Worm (Caenorhabditis elegans) whole organism, late embryonic: ENCODE measurements around the gene T05H4.11.

Experiments used
- C38D4.7 ChIP-seq: fragments of 200-800 bp; sonication (Bioruptor generic); optimal IDR thresholded peaks from 2 replicates; lab custom pipeline; 2018; ENCODE audit warnings: mild to moderate bottlenecking, missing genetic modification characterization, moderate library complexity, missing compliant biosample characterization
- F13H6.1 ChIP-seq: sonication (generic microtip); optimal IDR thresholded peaks from 2 replicates; lab custom pipeline; 2016; ENCODE audit warnings: missing genetic modification characterization, missing compliant biosample characterization
- K02D7.2 ChIP-seq: sonication (generic microtip); optimal IDR thresholded peaks from 2 replicates; lab custom pipeline; 2017; ENCODE audit warnings: mild to moderate bottlenecking, missing genetic modification characterization, missing compliant biosample characterization
- K09A11.1 ChIP-seq: sonication (generic microtip); optimal IDR thresholded peaks from 2 replicates; lab custom pipeline; 2017; ENCODE audit warnings: antibody characterized with exemption, mild to moderate bottlenecking, missing genetic modification characterization, missing compliant biosample characterization; ENCODE audit not compliant: insufficient read depth
- ceh-14 ChIP-seq: sonication (generic microtip); optimal IDR thresholded peaks from 2 replicates; lab custom pipeline; 2016; ENCODE audit warnings: missing genotype, missing genetic modification characterization, missing compliant biosample characterization
- ceh-18 ChIP-seq: sonication (generic microtip); optimal IDR thresholded peaks from 2 replicates; lab custom pipeline; 2016; ENCODE audit warnings: missing genetic modification characterization, missing compliant biosample characterization
- ceh-2 ChIP-seq: sonication (generic microtip); optimal IDR thresholded peaks from 2 replicates; lab custom pipeline; 2016; ENCODE audit warnings: missing genotype, missing genetic modification characterization, missing compliant biosample characterization
- ceh-22 ChIP-seq: sonication (generic microtip); optimal IDR thresholded peaks from 2 replicates; lab custom pipeline; 2017; ENCODE audit warnings: missing biosample characterization, missing genetic modification characterization
- ceh-31 ChIP-seq: sonication (generic microtip); optimal IDR thresholded peaks from 2 replicates; lab custom pipeline; 2016; ENCODE audit warnings: missing genetic modification characterization, missing compliant biosample characterization
- ceh-34 ChIP-seq: sonication (generic microtip); optimal IDR thresholded peaks from 2 replicates; lab custom pipeline; 2016; ENCODE audit warnings: mild to moderate bottlenecking, missing genetic modification characterization, missing compliant biosample characterization
- ceh-45 ChIP-seq: fragments of 200-800 bp; sonication (Bioruptor generic); IDR thresholded peaks from 2 replicates; pipeline ENCODE4 v1.3.6; 2022; ENCODE audit warnings: missing genetic modification reagents, missing genetic modification characterization, missing compliant biosample characterization
- che-1 ChIP-seq: sonication (generic microtip); optimal IDR thresholded peaks from 2 replicates; lab custom pipeline; 2016; ENCODE audit warnings: mild to moderate bottlenecking, missing genetic modification characterization, missing compliant biosample characterization
- dmd-4 ChIP-seq: sonication (generic microtip); optimal IDR thresholded peaks from 2 replicates; lab custom pipeline; 2016; ENCODE audit warnings: borderline replicate concordance, missing genetic modification characterization, missing compliant biosample characterization
- dve-1 ChIP-seq: sonication (generic microtip); optimal IDR thresholded peaks from 2 replicates; lab custom pipeline; 2017; ENCODE audit warnings: antibody characterized with exemption, mild to moderate bottlenecking, missing genetic modification characterization, missing compliant biosample characterization
- elt-2 ChIP-seq: sonication (generic microtip); optimal IDR thresholded peaks from 2 replicates; lab custom pipeline; 2016; ENCODE audit warnings: missing genetic modification reagents, missing genetic modification characterization, missing compliant biosample characterization
- elt-4 ChIP-seq: sonication (generic microtip); optimal IDR thresholded peaks from 2 replicates; lab custom pipeline; 2016; ENCODE audit warnings: missing genetic modification characterization, missing compliant biosample characterization
- ets-4 ChIP-seq: sonication (generic microtip); optimal IDR thresholded peaks from 2 replicates; lab custom pipeline; 2016; ENCODE audit warnings: missing genetic modification characterization, missing compliant biosample characterization
- eyg-1 ChIP-seq: sonication (generic microtip); optimal IDR thresholded peaks from 2 replicates; lab custom pipeline; 2016; ENCODE audit warnings: missing genotype, missing genetic modification characterization, missing compliant biosample characterization
- fkh-10 ChIP-seq: fragments of 150-350 bp; optimal IDR thresholded peaks from 2 replicates; lab custom pipeline; 2014; ENCODE audit warnings: missing biosample characterization, missing genetic modification reagents, missing genetic modification characterization
- hlh-13 ChIP-seq: fragments of 200-800 bp; sonication (Bioruptor generic); optimal IDR thresholded peaks from 2 replicates; lab custom pipeline; 2018; ENCODE audit warnings: mild to moderate bottlenecking, missing genetic modification characterization, missing compliant biosample characterization
- hlh-6 ChIP-seq: sonication (generic microtip); optimal IDR thresholded peaks from 2 replicates; lab custom pipeline; 2016; ENCODE audit warnings: missing genotype, missing genetic modification characterization, missing compliant biosample characterization
- hlh-8 ChIP-seq: sonication (generic microtip); optimal IDR thresholded peaks from 2 replicates; lab custom pipeline; 2016; ENCODE audit warnings: missing genotype, missing genetic modification characterization, missing compliant biosample characterization
- madf-2 ChIP-seq: sonication (generic microtip); optimal IDR thresholded peaks from 2 replicates; lab custom pipeline; 2017; ENCODE audit warnings: missing genetic modification characterization, missing compliant biosample characterization
- mec-3 ChIP-seq: sonication (generic microtip); optimal IDR thresholded peaks from 2 replicates; lab custom pipeline; 2016; ENCODE audit warnings: borderline replicate concordance, missing genetic modification characterization, missing compliant biosample characterization
- nfya-1 ChIP-seq: sonication (generic microtip); optimal IDR thresholded peaks from 2 replicates; lab custom pipeline; 2017; ENCODE audit warnings: missing genetic modification characterization, mild to moderate bottlenecking, missing compliant biosample characterization, antibody characterized with exemption, moderate library complexity
- nhr-232 ChIP-seq: sonication (generic microtip); optimal IDR thresholded peaks from 2 replicates; lab custom pipeline; 2016; ENCODE audit warnings: missing genetic modification characterization, missing compliant biosample characterization
- odd-2 ChIP-seq: sonication (generic microtip); optimal IDR thresholded peaks from 2 replicates; lab custom pipeline; 2017; ENCODE audit warnings: antibody characterized with exemption, mild to moderate bottlenecking, missing genetic modification characterization, missing compliant biosample characterization
- pag-3 ChIP-seq: sonication (generic microtip); optimal IDR thresholded peaks from 2 replicates; lab custom pipeline; 2016; ENCODE audit warnings: missing compliant biosample characterization, missing genetic modification characterization, borderline replicate concordance
- pat-9 ChIP-seq: fragments of 200-800 bp; sonication (Bioruptor generic); optimal IDR thresholded peaks from 2 replicates; lab custom pipeline; 2018; ENCODE audit warnings: mild to moderate bottlenecking, missing genetic modification characterization, moderate library complexity, missing compliant biosample characterization
- pha-2 ChIP-seq: sonication (generic microtip); optimal IDR thresholded peaks from 2 replicates; lab custom pipeline; 2017; ENCODE audit warnings: mild to moderate bottlenecking, missing genetic modification characterization, missing compliant biosample characterization
- pha-4 ChIP-seq: fragments of 150-350 bp; optimal IDR thresholded peaks from 2 replicates; lab custom pipeline; 2018; ENCODE audit warnings: missing biosample characterization, missing genetic modification reagents, missing genetic modification characterization
- pqm-1 ChIP-seq: sonication (generic microtip); optimal IDR thresholded peaks from 2 replicates; lab custom pipeline; 2016; ENCODE audit warnings: missing genetic modification characterization, missing compliant biosample characterization
- pros-1 ChIP-seq: fragments of 150-350 bp; optimal IDR thresholded peaks from 2 replicates; lab custom pipeline; 2014; ENCODE audit warnings: missing biosample characterization, missing genetic modification reagents, missing genetic modification characterization
- ref-2 ChIP-seq: sonication (generic microtip); optimal IDR thresholded peaks from 2 replicates; lab custom pipeline; 2016; ENCODE audit warnings: missing genetic modification characterization, missing compliant biosample characterization
- rnt-1 ChIP-seq: sonication (generic microtip); optimal IDR thresholded peaks from 2 replicates; lab custom pipeline; 2016; ENCODE audit warnings: missing genetic modification characterization, missing compliant biosample characterization
- sdc-2 ChIP-seq: sonication (generic microtip); optimal IDR thresholded peaks from 2 replicates; lab custom pipeline; 2016; ENCODE audit warnings: missing genotype, missing genetic modification characterization, missing compliant biosample characterization
- syd-9 ChIP-seq: sonication (generic microtip); optimal IDR thresholded peaks from 2 replicates; lab custom pipeline; 2016; ENCODE audit warnings: mild to moderate bottlenecking, missing genetic modification characterization, moderate library complexity, missing compliant biosample characterization
- tbx-2 ChIP-seq: sonication (generic microtip); optimal IDR thresholded peaks from 2 replicates; lab custom pipeline; 2016; ENCODE audit warnings: missing genetic modification characterization, missing compliant biosample characterization
- tbx-7 ChIP-seq: sonication (generic microtip); optimal IDR thresholded peaks from 2 replicates; lab custom pipeline; 2016; ENCODE audit warnings: missing genotype, missing genetic modification characterization, missing compliant biosample characterization
- unc-3 ChIP-seq, 2 experiments: fragments of 200-800 bp in 1 of 2; sonication (Bioruptor generic) in 1 of 2; sonication (generic microtip) in 1 of 2; conservative IDR thresholded peaks in 1 of 2; optimal IDR thresholded peaks in 1 of 2; 2 replicates each; pipeline versions ENCODE4 v1.3.6 to Lab custom; 2016 to 2022; ENCODE audit warnings: missing compliant biosample characterization in 2 of 2, missing genetic modification characterization in 2 of 2, missing genetic modification reagents in 1 of 2
- unc-42 ChIP-seq: sonication (generic microtip); optimal IDR thresholded peaks from 2 replicates; lab custom pipeline; 2016; ENCODE audit warnings: missing genotype, missing genetic modification characterization, missing compliant biosample characterization
- unc-55 ChIP-seq: sonication (generic microtip); optimal IDR thresholded peaks from 2 replicates; lab custom pipeline; 2017; ENCODE audit warnings: missing biosample characterization, missing genetic modification reagents, missing genetic modification characterization
- zip-5 ChIP-seq: sonication (generic microtip); optimal IDR thresholded peaks from 2 replicates; lab custom pipeline; 2016; ENCODE audit warnings: missing genetic modification characterization, missing compliant biosample characterization
- ztf-16 ChIP-seq: sonication (generic microtip); optimal IDR thresholded peaks from 2 replicates; lab custom pipeline; 2017; ENCODE audit warnings: missing genetic modification characterization, missing compliant biosample characterization

T05H4.11 gene

DNA sequence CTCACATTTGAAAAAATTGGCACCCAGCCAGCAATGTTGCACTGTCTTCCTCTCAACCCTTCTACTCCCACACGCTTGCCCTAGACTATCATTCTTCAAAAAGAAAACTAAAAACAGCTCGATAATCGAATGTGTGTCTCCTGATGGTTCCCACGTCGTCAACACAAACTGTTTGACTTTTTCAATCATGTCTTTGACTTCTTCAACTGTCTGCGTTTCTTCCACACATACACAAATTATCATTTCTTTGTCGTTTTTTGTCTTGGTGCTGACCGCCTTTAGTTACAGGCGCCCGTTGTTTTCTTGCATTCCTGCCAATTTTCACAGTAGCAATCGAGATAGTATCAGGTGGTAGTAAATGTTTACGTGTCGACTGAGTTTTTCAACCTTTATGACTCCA, 36.5 kb upstream of the T05H4.11 start:
- TF ChIP-seq pag-3 (tag; lab: Kevin White, UChicago) (no peak), ztf-16 (tag; lab: Kevin White, UChicago) (no peak), F13H6.1 (tag; lab: Kevin White, UChicago) (no peak), ceh-18 (no peak), dmd-4 (tag; lab: Kevin White, UChicago) (no peak), ceh-34 (no peak)

DNA sequence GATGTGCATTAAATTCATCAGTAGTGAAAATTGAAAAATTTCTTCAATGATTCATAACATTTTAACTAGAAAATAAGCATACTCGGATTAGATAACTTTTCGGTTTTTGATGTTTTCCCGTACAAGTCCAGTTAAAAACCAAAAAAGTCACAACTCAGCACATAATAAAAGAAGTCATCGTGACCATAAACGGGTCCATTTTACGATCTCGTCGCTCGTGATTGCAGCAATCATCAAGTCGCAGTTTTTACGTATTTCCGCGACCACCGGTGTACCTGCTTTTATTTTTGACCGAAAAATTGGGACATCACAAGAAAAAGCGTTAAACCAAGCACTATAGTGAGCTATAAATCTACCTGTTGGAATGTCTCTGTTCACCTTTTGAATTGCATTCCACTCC, 35.2 kb upstream of the T05H4.11 start:
- TF ChIP-seq sdc-2 (tag; lab: Kevin White, UChicago) (no peak), pat-9 (tag; lab: Kevin White, UChicago) (no peak), ceh-2 (no peak), hlh-6 (no peak), pqm-1 (no peak), ceh-45 (no peak), nfya-1 (tag; lab: Kevin White, UChicago) (no peak), hlh-8 (no peak), unc-42 (tag; lab: Kevin White, UChicago) (no peak), nhr-232 (no peak), tbx-7 (tag; lab: Kevin White, UChicago) (no peak), pros-1 (tag; lab: Kevin White, UChicago) (no peak), pha-2 (tag; lab: Kevin White, UChicago) (no peak), zip-5 (tag; lab: Kevin White, UChicago) (no peak), dmd-4 (tag; lab: Kevin White, UChicago) (no peak), ceh-18 (no peak), fkh-10 (GFP tag; lab: Kevin White, UChicago) (no peak), hlh-13 (GFP tag; lab: Kevin White, UChicago) (no peak), elt-4 (no peak), dve-1 (tag; lab: Kevin White, UChicago) (no peak)

DNA sequence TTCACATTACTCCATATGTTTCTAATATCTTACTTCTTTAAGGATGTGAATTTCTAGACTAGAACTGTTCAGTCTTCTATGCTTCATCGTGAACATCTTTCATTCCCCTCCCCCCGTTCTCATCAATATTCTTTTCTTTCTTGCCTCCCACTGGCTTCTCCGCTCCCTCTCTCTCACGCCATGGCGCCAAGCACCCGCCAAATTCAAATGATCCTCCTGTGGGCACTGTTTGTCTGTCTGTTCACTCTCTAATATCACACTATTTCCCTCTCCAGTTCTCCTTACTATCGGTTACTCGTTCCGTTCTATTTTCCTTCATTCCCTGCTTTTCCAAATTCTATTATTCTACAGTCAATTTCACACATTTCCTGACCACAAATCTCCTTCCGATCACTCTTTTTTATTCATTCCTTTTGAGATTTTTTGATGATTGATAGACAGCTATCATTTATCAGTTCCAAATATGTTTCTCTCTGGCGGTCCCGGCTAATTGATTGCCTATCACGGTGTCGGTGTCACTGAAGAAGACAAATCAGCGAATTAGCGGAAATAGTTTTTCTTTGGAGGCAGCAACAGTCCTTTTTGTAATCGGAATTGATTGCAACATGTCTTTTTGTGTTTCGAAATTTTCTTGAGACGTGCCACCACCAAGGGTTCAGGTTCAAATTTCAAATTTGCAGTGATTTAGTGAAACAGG, 32.4 kb upstream of the T05H4.11 start:
- TF ChIP-seq nfya-1 (tag; lab: Kevin White, UChicago) (no peak), ref-2 (no peak), syd-9 (tag; lab: Kevin White, UChicago) (no peak), eyg-1 (tag; lab: Kevin White, UChicago) (no peak), ceh-14 (tag; lab: Kevin White, UChicago) (no peak), pha-4 (tag; lab: Kevin White, UChicago) (no peak), nhr-232 (no peak)

DNA sequence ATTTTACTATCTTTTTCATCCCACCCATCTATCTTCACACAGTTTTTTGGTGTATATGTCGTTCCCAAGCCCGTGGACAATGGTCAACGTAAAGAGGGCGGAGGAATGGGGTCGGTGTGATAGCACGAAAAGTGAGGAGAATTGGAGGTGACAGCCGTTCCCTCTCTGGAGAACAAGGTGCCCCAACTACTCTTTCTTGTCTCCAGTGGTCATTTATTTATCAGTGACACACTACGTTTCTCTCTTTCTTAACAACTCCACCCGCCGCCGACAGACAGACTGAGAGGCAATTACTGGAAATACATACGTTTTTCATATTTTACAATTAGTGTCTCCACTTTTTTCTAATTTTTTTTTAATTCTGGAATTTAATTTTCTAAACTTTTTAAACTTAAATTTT, 30.8 kb upstream of the T05H4.11 start:
- TF ChIP-seq elt-2 (tag; lab: Kevin White, UChicago) (peak; percentile 6), unc-55 (GFP tag; lab: Kevin White, UChicago) (peak; percentile 42), ets-4 (tag; lab: Kevin White, UChicago) (no peak), sdc-2 (tag; lab: Kevin White, UChicago) (no peak), tbx-2 (no peak), nhr-232 (no peak)

DNA sequence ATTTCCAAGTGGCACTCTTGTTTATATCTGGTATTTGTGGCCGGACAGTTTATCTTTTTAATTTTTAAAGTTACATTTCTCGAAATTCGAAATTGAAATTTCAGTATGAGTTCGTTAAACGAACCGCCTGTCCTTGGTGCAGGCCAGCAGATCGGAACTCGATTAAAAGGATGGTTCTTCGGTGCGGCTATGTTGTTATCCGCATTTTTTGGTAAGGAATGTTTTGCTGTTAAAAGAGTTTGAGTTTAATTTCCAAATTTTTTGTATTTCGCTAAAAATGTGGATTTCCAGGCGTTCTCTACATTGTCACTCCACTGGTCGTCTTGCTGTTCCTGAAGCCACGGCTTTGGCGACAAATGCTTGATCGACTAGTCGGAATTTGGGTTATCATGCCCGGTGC, 27.1 kb upstream of the T05H4.11 start, which contains the start of gene acl-9:
Gene acl-9 (plus strand): TSS at position 105 of the 400 bp plus-strand sequence.
- TF ChIP-seq K09A11.1, result no peak
- no peak for TF ChIP-seq odd-2
- TF ChIP-seq madf-2, result no peak
- TF ChIP-seq nfya-1 (tag; lab: Kevin White, UChicago), result no peak
- TF ChIP-seq eyg-1 (tag; lab: Kevin White, UChicago), result no peak
- TF ChIP-seq ceh-22 (tag; lab: Kevin White, UChicago), result no peak
- no peak for TF ChIP-seq K02D7.2 (tag; lab: Kevin White, UChicago)
- TF ChIP-seq ceh-31 (tag; lab: Kevin White, UChicago), result no peak
- no peak for TF ChIP-seq ets-4 (tag; lab: Kevin White, UChicago)
- TF ChIP-seq unc-55 (GFP tag; lab: Kevin White, UChicago), result no peak
- TF ChIP-seq che-1 (tag; lab: Kevin White, UChicago), result no peak
- no peak for TF ChIP-seq C38D4.7
- no peak for TF ChIP-seq rnt-1
- no peak for TF ChIP-seq ceh-18
- no peak for TF ChIP-seq mec-3 (tag; lab: Kevin White, UChicago)
- TF ChIP-seq unc-3 (GFP tag; conservative IDR thresholded peaks at IDR 0.05; lab: Robert Waterston, UW), result no peak
- TF ChIP-seq unc-3 (tag; optimal IDR thresholded peaks at IDR 0.05; lab: Kevin White, UChicago), result no peak
- no peak for TF ChIP-seq tbx-2
- TF ChIP-seq hlh-6, result no peak
- no peak for TF ChIP-seq pag-3 (tag; lab: Kevin White, UChicago)
- no peak for TF ChIP-seq F13H6.1 (tag; lab: Kevin White, UChicago)
